Worm (Caenorhabditis elegans) whole organism, mixed stage, embryonic: Measurements from ENCODE around the gene sft-4.

Experiments used
- elt-3 ChIP-seq: fragments of 150-350 bp; optimal IDR thresholded peaks from 2 replicates; lab custom pipeline; 2014; ENCODE audit warnings: missing biosample characterization, missing genetic modification characterization
- pha-4 ChIP-seq: fragments of 150-350 bp; optimal IDR thresholded peaks from 2 replicates; lab custom pipeline; 2018; ENCODE audit warnings: missing biosample characterization, missing genetic modification reagents, missing genetic modification characterization

DNA sequence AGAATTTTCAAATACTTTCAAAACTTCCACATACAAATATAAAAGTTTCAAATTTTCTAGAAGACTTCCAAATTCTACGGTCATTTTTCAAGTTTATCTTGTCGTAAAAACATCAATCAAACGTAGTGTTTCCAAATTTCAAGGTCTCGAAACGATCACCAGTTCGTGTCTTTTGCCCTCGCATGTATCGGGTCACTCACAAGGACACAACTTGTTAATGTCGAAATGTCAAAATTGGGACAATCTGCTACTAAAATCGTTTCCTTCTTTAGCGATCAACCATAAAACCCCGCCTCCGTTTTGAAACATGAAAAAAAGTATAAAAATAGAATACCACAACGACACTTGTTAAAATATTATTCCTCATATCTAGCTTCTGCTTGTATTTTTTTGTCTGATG lies 23.0 kb upstream of the sft-4 start:
- TF ChIP-seq elt-3 (no peak), pha-4 (no peak)
